Worm (Caenorhabditis elegans): Measurements from ENCODE around the gene fis-1.

DNA sequence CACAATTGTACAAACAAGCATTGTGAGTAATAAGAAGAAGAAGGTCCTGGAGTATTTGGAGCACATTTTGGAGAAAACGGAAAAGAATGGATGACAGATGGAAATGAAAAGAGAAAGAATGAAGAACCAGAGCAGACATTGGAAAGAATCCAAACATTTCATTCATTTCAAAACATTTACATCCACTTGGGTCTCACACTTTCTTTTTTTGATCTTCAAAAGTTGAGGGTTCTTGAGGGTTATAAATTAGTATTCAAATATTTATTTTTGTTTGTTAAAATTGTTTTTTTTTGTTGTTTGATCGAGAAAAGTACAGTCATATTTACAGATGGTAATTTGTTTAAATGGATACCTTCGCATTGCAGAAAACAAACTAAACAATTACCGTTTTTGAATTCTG is 21.3 kb upstream of the fis-1 start, which contains the start of gene T14B4.9:
- no peak for TF ChIP-seq attf-4 (tag; optimal IDR thresholded peaks at IDR 0.05)
- TF ChIP-seq daf-12 (tag; optimal IDR thresholded peaks at IDR 0.05) = no peak
- TF ChIP-seq gei-8 (GFP tag; optimal IDR thresholded peaks at IDR 0.05) = no peak
- TF ChIP-seq nhr-48 (tag; optimal IDR thresholded peaks at IDR 0.05) = no peak
- TF ChIP-seq nhr-25 (tag; optimal IDR thresholded peaks at IDR 0.05; ENCODE audit: borderline replicate concordance, insufficient read depth) = no peak
- TF ChIP-seq ZK337.2 (GFP tag; IDR thresholded peaks at IDR 0.05) = no peak
- TF ChIP-seq Y48G9A.11 (GFP tag; IDR thresholded peaks at IDR 0.05) = no peak
- TF ChIP-seq nhr-42 (GFP tag; IDR thresholded peaks at IDR 0.05) = no peak
- TF ChIP-seq madf-5 (GFP tag; IDR thresholded peaks at IDR 0.05) = no peak

Measured in whole organism, L4 larva.